Worm (Caenorhabditis elegans): ENCODE data around the gene tsp-17.

- TF ChIP-seq nhr-237 (tag; optimal IDR thresholded peaks at IDR 0.05) (no peak), nhr-11 (tag; optimal IDR thresholded peaks at IDR 0.05) (no peak), egl-27 (tag; optimal IDR thresholded peaks at IDR 0.05) (no peak), nhr-6 (tag; optimal IDR thresholded peaks at IDR 0.05) (no peak), ztf-4 (tag; optimal IDR thresholded peaks at IDR 0.05) (no peak), ztf-11 (tag; optimal IDR thresholded peaks at IDR 0.05) (no peak), ceh-82 (tag; optimal IDR thresholded peaks at IDR 0.05) (no peak), ama-1 (optimal IDR thresholded peaks at IDR 0.05) (no peak), fos-1 (tag; optimal IDR thresholded peaks at IDR 0.05) (no peak), elt-3 (tag; optimal IDR thresholded peaks at IDR 0.05) (no peak), C34F6.9 (tag; optimal IDR thresholded peaks at IDR 0.05) (no peak)
Observed at ce11 chrX:3711581-3712101, 30.7 kb downstream of the tsp-17 start.
